Worm (Caenorhabditis elegans): ENCODE results near the gene gnrr-5.

ce11 chrV:4471065-4471464, 16.5 kb upstream of the gnrr-5 start, which contains the start of gene T08H10.3:
- TF ChIP-seq fos-1 (tag; optimal IDR thresholded peaks at IDR 0.05) (no peak), snpc-4 (tag; optimal IDR thresholded peaks at IDR 0.05) (no peak), R02D3.7 (tag; optimal IDR thresholded peaks at IDR 0.05) (no peak), mdl-1 (tag; optimal IDR thresholded peaks at IDR 0.05) (no peak), nhr-12 (tag; optimal IDR thresholded peaks at IDR 0.05) (no peak), elt-1 (tag; optimal IDR thresholded peaks at IDR 0.05) (no peak), Y55F3AM.14 (GFP tag; optimal IDR thresholded peaks at IDR 0.05) (no peak)
